Worm (Caenorhabditis elegans) whole organism, early embryonic: ENCODE results near the gene tofu-1.

Experiments
- B0310.2 ChIP-seq: sonication (generic microtip); optimal IDR thresholded peaks from 2 replicates; lab custom pipeline; 2016; ENCODE audit warnings: mild to moderate bottlenecking, missing genetic modification characterization, missing compliant biosample characterization
- F13C5.2 ChIP-seq: sonication (generic microtip); optimal IDR thresholded peaks from 2 replicates; lab custom pipeline; 2017; ENCODE audit warnings: mild to moderate bottlenecking, missing genetic modification characterization, inconsistent platforms, missing compliant biosample characterization
- ama-1 ChIP-seq: fragments of 150-350 bp; optimal IDR thresholded peaks from 2 replicates; lab custom pipeline; 2014
- ets-7 ChIP-seq: sonication (generic microtip); optimal IDR thresholded peaks from 2 replicates; lab custom pipeline; 2016; ENCODE audit warnings: missing genotype, missing genetic modification characterization, missing compliant biosample characterization
- flt-1 ChIP-seq: fragments of 200-800 bp; sonication (Bioruptor generic); IDR thresholded peaks from 2 replicates; pipeline ENCODE4 v1.3.6; 2022; ENCODE audit warnings: missing genetic modification characterization, missing compliant biosample characterization
- hmg-4 ChIP-seq: fragments of 200-800 bp; sonication (Bioruptor generic); optimal IDR thresholded peaks from 2 replicates; lab custom pipeline; 2018; ENCODE audit warnings: mild to moderate bottlenecking, missing genetic modification characterization, missing compliant biosample characterization
- tra-4 ChIP-seq: sonication (generic microtip); optimal IDR thresholded peaks from 2 replicates; lab custom pipeline; 2017; ENCODE audit warnings: missing genetic modification characterization, missing compliant biosample characterization

DNA sequence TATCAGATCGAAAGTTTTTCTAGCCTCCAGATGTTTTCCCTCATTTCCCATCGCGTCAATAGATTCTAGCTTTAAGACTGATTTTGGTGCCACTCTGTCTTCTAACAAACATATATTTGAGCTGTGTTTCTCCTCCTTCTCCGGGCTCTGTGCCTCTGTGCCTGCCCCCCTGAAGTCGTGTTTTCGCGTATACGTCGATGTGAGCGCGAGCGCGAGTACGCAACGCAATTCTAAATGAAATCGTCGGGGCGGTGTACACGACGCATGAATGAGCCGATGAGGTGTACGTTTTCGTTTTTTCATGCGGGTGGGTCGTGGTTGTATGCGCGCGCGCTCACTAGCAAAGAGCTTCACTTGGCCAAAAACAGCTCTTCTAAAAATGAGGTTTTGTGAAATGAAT, 15.1 kb upstream of the tofu-1 start:
- no peak for TF ChIP-seq hmg-4 (GFP tag; lab: Kevin White, UChicago)
- TF ChIP-seq ama-1 (lab: Kevin White, UChicago): no peak
- TF ChIP-seq B0310.2 (tag; lab: Kevin White, UChicago): no peak
- no peak for TF ChIP-seq tra-4 (tag; lab: Kevin White, UChicago)
- TF ChIP-seq F13C5.2: no peak
- TF ChIP-seq ets-7 (tag; lab: Kevin White, UChicago): no peak
- TF ChIP-seq flt-1 (GFP tag; lab: Robert Waterston, UW): no peak
